Worm (Caenorhabditis elegans) whole organism, early embryonic: ENCODE results near the gene clec-164.

Experiments
- B0310.2 ChIP-seq: sonication (generic microtip); optimal IDR thresholded peaks from 2 replicates; lab custom pipeline; 2016; ENCODE audit warnings: mild to moderate bottlenecking, missing genetic modification characterization, missing compliant biosample characterization
- F13C5.2 ChIP-seq: sonication (generic microtip); optimal IDR thresholded peaks from 2 replicates; lab custom pipeline; 2017; ENCODE audit warnings: mild to moderate bottlenecking, missing genetic modification characterization, inconsistent platforms, missing compliant biosample characterization
- aly-1 ChIP-seq: sonication (generic microtip); optimal IDR thresholded peaks from 2 replicates; lab custom pipeline; 2016; ENCODE audit warnings: missing genetic modification characterization, missing compliant biosample characterization
- ama-1 ChIP-seq: fragments of 150-350 bp; optimal IDR thresholded peaks from 2 replicates; lab custom pipeline; 2014
- ceh-13 ChIP-seq: fragments of 200-800 bp; sonication (Bioruptor generic); optimal IDR thresholded peaks from 2 replicates; lab custom pipeline; 2018; ENCODE audit warnings: mild to moderate bottlenecking, missing genetic modification characterization, missing compliant biosample characterization
- ceh-36 ChIP-seq: sonication (generic microtip); optimal IDR thresholded peaks from 2 replicates; lab custom pipeline; 2016; ENCODE audit warnings: missing genetic modification characterization, inconsistent platforms, missing compliant biosample characterization
- ets-7 ChIP-seq: sonication (generic microtip); optimal IDR thresholded peaks from 2 replicates; lab custom pipeline; 2016; ENCODE audit warnings: missing genotype, missing genetic modification characterization, missing compliant biosample characterization
- flt-1 ChIP-seq: fragments of 200-800 bp; sonication (Bioruptor generic); IDR thresholded peaks from 2 replicates; pipeline ENCODE4 v1.3.6; 2022; ENCODE audit warnings: missing genetic modification characterization, missing compliant biosample characterization
- hmbx-1 ChIP-seq: sonication (generic microtip); optimal IDR thresholded peaks from 2 replicates; lab custom pipeline; 2016; ENCODE audit warnings: mild to moderate bottlenecking, missing genetic modification characterization, missing compliant biosample characterization
- hmg-4 ChIP-seq: fragments of 200-800 bp; sonication (Bioruptor generic); optimal IDR thresholded peaks from 2 replicates; lab custom pipeline; 2018; ENCODE audit warnings: mild to moderate bottlenecking, missing genetic modification characterization, missing compliant biosample characterization
- hnd-1 ChIP-seq: sonication (generic microtip); optimal IDR thresholded peaks from 2 replicates; lab custom pipeline; 2016; ENCODE audit warnings: missing genetic modification characterization, missing compliant biosample characterization
- pes-1 ChIP-seq: fragments of 200-800 bp; sonication (Bioruptor generic); IDR thresholded peaks from 2 replicates; pipeline ENCODE4 v1.3.6; 2022; ENCODE audit warnings: missing genetic modification reagents, missing genetic modification characterization, missing compliant biosample characterization
- scrt-1 ChIP-seq: fragments of 200-800 bp; sonication (Bioruptor generic); IDR thresholded peaks from 2 replicates; pipeline ENCODE4 v1.3.6; 2022; ENCODE audit warnings: missing genetic modification characterization, missing compliant biosample characterization
- sea-1 ChIP-seq: fragments of 200-800 bp; sonication (Bioruptor generic); conservative IDR thresholded peaks from 2 replicates; pipeline ENCODE4 v1.3.6; 2022; ENCODE audit warnings: missing genetic modification characterization, missing compliant biosample characterization
- tbx-11 ChIP-seq: fragments of 200-800 bp; sonication (Bioruptor generic); IDR thresholded peaks from 2 replicates; pipeline ENCODE4 v1.3.6; 2022; ENCODE audit warnings: missing genetic modification characterization, missing compliant biosample characterization
- tbx-37 ChIP-seq: fragments of 200-800 bp; sonication (Bioruptor generic); conservative IDR thresholded peaks from 2 replicates; pipeline ENCODE4 v1.3.6; 2022; ENCODE audit warnings: missing genetic modification reagents, missing genetic modification characterization, missing compliant biosample characterization
- tra-4 ChIP-seq: sonication (generic microtip); optimal IDR thresholded peaks from 2 replicates; lab custom pipeline; 2017; ENCODE audit warnings: missing genetic modification characterization, missing compliant biosample characterization

Gene clec-164

ce11 chrIV:730937-731336 lies 14.5 kb downstream of the clec-164 start, which contains the start of gene srt-24:
Gene srt-24, minus strand, starts transcription at chrIV:731037.
- no peak for TF ChIP-seq sea-1 (GFP tag; lab: Robert Waterston, UW)
- TF ChIP-seq F13C5.2 (tag; lab: Kevin White, UChicago), result no peak
- TF ChIP-seq aly-1, result no peak
- no peak for TF ChIP-seq hnd-1
- TF ChIP-seq tbx-11 (GFP tag; lab: Robert Waterston, UW), result no peak
- TF ChIP-seq ceh-36 (tag; lab: Kevin White, UChicago), result no peak
- TF ChIP-seq ets-7, result no peak
- TF ChIP-seq hmbx-1 (tag; lab: Kevin White, UChicago), result no peak

ce11 chrIV:736447-736846 lies 20.0 kb downstream of the clec-164 start, which contains the start of gene kvs-5:
Gene kvs-5, plus strand, starts transcription at chrIV:736747.
- TF ChIP-seq tbx-11 (GFP tag; lab: Robert Waterston, UW) (no peak), hnd-1 (no peak), ceh-36 (tag; lab: Kevin White, UChicago) (no peak), ama-1 (no peak), aly-1 (no peak), pes-1 (GFP tag; lab: Robert Waterston, UW) (no peak), flt-1 (no peak), B0310.2 (tag; lab: Kevin White, UChicago) (no peak), ets-7 (no peak), tbx-37 (GFP tag; lab: Robert Waterston, UW) (no peak), sea-1 (GFP tag; lab: Robert Waterston, UW) (no peak), hmbx-1 (tag; lab: Kevin White, UChicago) (no peak), F13C5.2 (tag; lab: Kevin White, UChicago) (no peak)

- no peak for TF ChIP-seq B0310.2 (tag; lab: Kevin White, UChicago)
These were observed 24.3 kb downstream of the clec-164 start for ce11 chrIV:740674-741073.

ce11 chrIV:741831-742230 lies 25.4 kb downstream of the clec-164 start:
- no peak for TF ChIP-seq B0310.2 (tag; lab: Kevin White, UChicago)
- no peak for TF ChIP-seq flt-1
- no peak for TF ChIP-seq hnd-1
- TF ChIP-seq pes-1 (GFP tag; lab: Robert Waterston, UW), result no peak
- TF ChIP-seq tbx-37 (GFP tag; lab: Robert Waterston, UW), result no peak

ce11 chrIV:746333-746732 lies 29.9 kb downstream of the clec-164 start:
- no peak for TF ChIP-seq tra-4 (tag; lab: Kevin White, UChicago)
- no peak for TF ChIP-seq tbx-11 (GFP tag; lab: Robert Waterston, UW)
- TF ChIP-seq hmbx-1 (tag; lab: Kevin White, UChicago), result no peak
- TF ChIP-seq B0310.2 (tag; lab: Kevin White, UChicago), result no peak

- no peak for TF ChIP-seq scrt-1 (GFP tag; lab: Robert Waterston, UW)
- TF ChIP-seq ama-1, result no peak
- no peak for TF ChIP-seq sea-1 (GFP tag; lab: Robert Waterston, UW)
- no peak for TF ChIP-seq tbx-11 (GFP tag; lab: Robert Waterston, UW)
- no peak for TF ChIP-seq hmg-4 (GFP tag; lab: Kevin White, UChicago)
- TF ChIP-seq hnd-1, result no peak
- TF ChIP-seq flt-1, result no peak
- no peak for TF ChIP-seq tbx-37 (GFP tag; lab: Robert Waterston, UW)
- TF ChIP-seq ceh-13, result no peak
- TF ChIP-seq F13C5.2 (tag; lab: Kevin White, UChicago), result no peak
- TF ChIP-seq B0310.2 (tag; lab: Kevin White, UChicago), result no peak
- TF ChIP-seq aly-1, result no peak
- TF ChIP-seq ceh-36 (tag; lab: Kevin White, UChicago), result no peak
- TF ChIP-seq ets-7, result no peak
- TF ChIP-seq pes-1 (GFP tag; lab: Robert Waterston, UW), result no peak
- no peak for TF ChIP-seq hmbx-1 (tag; lab: Kevin White, UChicago)
- no peak for TF ChIP-seq tra-4 (tag; lab: Kevin White, UChicago)
These were observed 33.1 kb downstream of the clec-164 start for ce11 chrIV:749557-749956.

- TF ChIP-seq tra-4 (tag; lab: Kevin White, UChicago), result no peak
- TF ChIP-seq tbx-11 (GFP tag; lab: Robert Waterston, UW), result no peak
- TF ChIP-seq pes-1 (GFP tag; lab: Robert Waterston, UW), result no peak
- no peak for TF ChIP-seq aly-1
- no peak for TF ChIP-seq F13C5.2 (tag; lab: Kevin White, UChicago)
- no peak for TF ChIP-seq flt-1
- no peak for TF ChIP-seq hmbx-1 (tag; lab: Kevin White, UChicago)
- TF ChIP-seq ceh-36 (tag; lab: Kevin White, UChicago), result no peak
- TF ChIP-seq hnd-1, result no peak
- TF ChIP-seq ama-1, result no peak
- TF ChIP-seq ets-7, result no peak
- TF ChIP-seq tbx-37 (GFP tag; lab: Robert Waterston, UW), result no peak
- no peak for TF ChIP-seq ceh-13
- TF ChIP-seq scrt-1 (GFP tag; lab: Robert Waterston, UW), result no peak
These were observed 38.0 kb downstream of the clec-164 start for ce11 chrIV:754357-754972.

ce11 chrIV:756421-756820 lies 40.0 kb downstream of the clec-164 start, which contains the start of gene srt-23:
Gene srt-23, plus strand, starts transcription at chrIV:756721.
- TF ChIP-seq ceh-13 (no peak), tbx-37 (GFP tag; lab: Robert Waterston, UW) (no peak), ets-7 (no peak), hmbx-1 (tag; lab: Kevin White, UChicago) (no peak), aly-1 (no peak), flt-1 (no peak), scrt-1 (GFP tag; lab: Robert Waterston, UW) (no peak), hnd-1 (no peak), tra-4 (tag; lab: Kevin White, UChicago) (no peak), F13C5.2 (tag; lab: Kevin White, UChicago) (no peak), B0310.2 (tag; lab: Kevin White, UChicago) (no peak), sea-1 (GFP tag; lab: Robert Waterston, UW) (no peak), hmg-4 (GFP tag; lab: Kevin White, UChicago) (no peak), pes-1 (GFP tag; lab: Robert Waterston, UW) (no peak), tbx-11 (GFP tag; lab: Robert Waterston, UW) (no peak), ceh-36 (tag; lab: Kevin White, UChicago) (no peak)
